Worm (Caenorhabditis elegans): Measurements from ENCODE around the gene atg-16.1.

atg-16.1 gene

DNA sequence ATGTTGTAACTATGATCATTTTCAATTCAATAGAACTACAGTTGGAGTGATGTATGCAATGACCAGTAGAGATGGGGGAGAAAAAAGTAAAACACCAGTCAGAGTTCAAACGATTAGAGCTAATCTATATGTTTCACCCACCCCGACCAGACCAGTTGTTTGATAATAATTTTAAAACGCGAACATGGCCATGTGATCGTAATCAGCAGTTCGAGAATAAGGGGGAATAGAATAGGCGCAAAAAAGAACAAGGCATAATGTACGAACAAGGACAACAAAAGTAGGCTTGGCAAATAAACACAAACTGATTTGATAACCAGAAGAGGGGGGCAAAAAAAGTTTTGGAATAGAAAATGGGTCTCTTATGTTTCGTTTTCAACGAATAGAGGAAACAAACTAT is 35.8 kb upstream of the atg-16.1 start:
- TF ChIP-seq ama-1 (optimal IDR thresholded peaks at IDR 0.05) (no peak), ceh-36 (tag; optimal IDR thresholded peaks at IDR 0.05) (no peak), F13C5.2 (tag; optimal IDR thresholded peaks at IDR 0.05) (no peak), tbx-11 (GFP tag; IDR thresholded peaks at IDR 0.05) (no peak), hmg-4 (GFP tag; optimal IDR thresholded peaks at IDR 0.05) (no peak), pes-1 (GFP tag; IDR thresholded peaks at IDR 0.05) (no peak), flt-1 (GFP tag; IDR thresholded peaks at IDR 0.05) (no peak), tra-4 (tag; optimal IDR thresholded peaks at IDR 0.05) (no peak), hnd-1 (tag; optimal IDR thresholded peaks at IDR 0.05) (no peak), scrt-1 (GFP tag; IDR thresholded peaks at IDR 0.05) (no peak), B0310.2 (tag; optimal IDR thresholded peaks at IDR 0.05) (no peak), hmbx-1 (tag; optimal IDR thresholded peaks at IDR 0.05) (no peak), ceh-13 (GFP tag; optimal IDR thresholded peaks at IDR 0.05) (no peak), ets-7 (tag; optimal IDR thresholded peaks at IDR 0.05) (no peak), sea-1 (GFP tag; conservative IDR thresholded peaks at IDR 0.05) (no peak), aly-1 (tag; optimal IDR thresholded peaks at IDR 0.05) (no peak), tbx-37 (GFP tag; conservative IDR thresholded peaks at IDR 0.05) (no peak)

DNA sequence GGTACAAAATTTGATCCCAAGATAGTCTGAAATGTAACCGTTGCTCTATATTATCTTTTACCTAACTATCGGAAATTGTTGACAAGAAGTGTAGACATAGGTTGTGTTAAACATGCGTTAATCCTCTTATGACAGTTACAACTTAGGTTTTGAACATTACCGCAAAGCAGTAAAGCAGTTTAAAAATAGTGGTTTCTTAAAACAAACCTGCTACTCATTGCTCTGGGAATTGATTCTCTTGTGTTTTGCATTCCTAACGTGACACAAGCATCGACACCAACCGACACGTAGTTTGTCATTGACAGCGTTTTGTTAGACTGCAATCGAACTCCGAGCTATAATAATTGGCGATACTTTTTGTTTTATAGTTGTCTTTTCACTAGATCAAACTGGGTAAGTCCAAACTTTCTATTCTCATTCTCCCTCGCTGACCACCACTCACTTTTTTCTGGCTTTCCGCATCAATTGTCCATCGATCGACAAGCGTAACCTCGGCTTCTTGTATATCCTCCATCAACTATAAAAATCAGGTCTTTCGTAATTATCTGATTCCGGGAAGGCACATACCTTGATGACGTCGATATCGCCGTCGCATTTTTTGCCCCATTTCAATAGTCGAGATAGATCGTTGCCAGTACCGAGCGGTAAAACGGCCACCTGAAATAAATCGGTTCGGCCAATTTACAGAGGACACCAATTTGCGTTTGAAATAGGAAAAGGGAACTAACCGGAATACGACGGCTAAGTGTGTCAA is 33.7 kb upstream of the atg-16.1 start:
- TF ChIP-seq aly-1 (tag; optimal IDR thresholded peaks at IDR 0.05) (no peak), hnd-1 (tag; optimal IDR thresholded peaks at IDR 0.05) (no peak), ceh-36 (tag; optimal IDR thresholded peaks at IDR 0.05) (no peak), ama-1 (optimal IDR thresholded peaks at IDR 0.05) (no peak), ets-7 (tag; optimal IDR thresholded peaks at IDR 0.05) (no peak), pes-1 (GFP tag; IDR thresholded peaks at IDR 0.05) (no peak), ceh-13 (GFP tag; optimal IDR thresholded peaks at IDR 0.05) (no peak), tbx-11 (GFP tag; IDR thresholded peaks at IDR 0.05) (no peak), tbx-37 (GFP tag; conservative IDR thresholded peaks at IDR 0.05) (no peak), tra-4 (tag; optimal IDR thresholded peaks at IDR 0.05) (no peak), flt-1 (GFP tag; IDR thresholded peaks at IDR 0.05) (no peak), B0310.2 (tag; optimal IDR thresholded peaks at IDR 0.05) (no peak), scrt-1 (GFP tag; IDR thresholded peaks at IDR 0.05) (no peak), hmg-4 (GFP tag; optimal IDR thresholded peaks at IDR 0.05) (no peak)

DNA sequence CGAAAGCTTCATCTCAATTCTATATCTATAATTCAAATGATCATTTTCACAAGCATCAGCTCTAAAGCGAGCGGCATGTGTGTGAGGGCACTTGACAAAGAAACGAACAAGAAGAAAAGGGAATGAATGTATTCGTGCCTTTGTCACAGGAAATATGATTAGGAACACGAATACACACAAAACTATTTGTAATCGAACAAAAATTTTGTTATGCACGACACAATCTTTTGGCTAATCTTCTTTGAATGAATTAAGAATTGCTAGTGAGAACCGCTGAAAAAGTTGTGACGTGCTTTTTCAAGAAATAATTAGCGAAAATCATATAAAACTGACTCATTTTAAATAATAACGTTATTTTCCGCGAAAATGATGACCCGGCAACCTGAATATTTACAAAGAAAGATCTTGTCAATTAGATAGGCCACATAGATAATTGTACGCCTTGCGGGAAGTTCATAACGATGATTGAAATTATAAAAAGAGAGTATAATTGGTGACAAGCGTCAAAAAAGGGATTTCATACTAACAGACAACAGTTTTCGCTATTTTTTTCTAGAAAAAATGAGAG is 31.3 kb upstream of the atg-16.1 start:
- TF ChIP-seq pes-1 (GFP tag; IDR thresholded peaks at IDR 0.05) (no peak), ama-1 (optimal IDR thresholded peaks at IDR 0.05) (no peak), scrt-1 (GFP tag; IDR thresholded peaks at IDR 0.05) (no peak), aly-1 (tag; optimal IDR thresholded peaks at IDR 0.05) (no peak), tra-4 (tag; optimal IDR thresholded peaks at IDR 0.05) (no peak), sea-1 (GFP tag; conservative IDR thresholded peaks at IDR 0.05) (no peak), hmg-4 (GFP tag; optimal IDR thresholded peaks at IDR 0.05) (no peak), tbx-11 (GFP tag; IDR thresholded peaks at IDR 0.05) (no peak), ceh-13 (GFP tag; optimal IDR thresholded peaks at IDR 0.05) (no peak), F13C5.2 (tag; optimal IDR thresholded peaks at IDR 0.05) (no peak), B0310.2 (tag; optimal IDR thresholded peaks at IDR 0.05) (no peak), ets-7 (tag; optimal IDR thresholded peaks at IDR 0.05) (no peak), hmbx-1 (tag; optimal IDR thresholded peaks at IDR 0.05) (no peak)

DNA sequence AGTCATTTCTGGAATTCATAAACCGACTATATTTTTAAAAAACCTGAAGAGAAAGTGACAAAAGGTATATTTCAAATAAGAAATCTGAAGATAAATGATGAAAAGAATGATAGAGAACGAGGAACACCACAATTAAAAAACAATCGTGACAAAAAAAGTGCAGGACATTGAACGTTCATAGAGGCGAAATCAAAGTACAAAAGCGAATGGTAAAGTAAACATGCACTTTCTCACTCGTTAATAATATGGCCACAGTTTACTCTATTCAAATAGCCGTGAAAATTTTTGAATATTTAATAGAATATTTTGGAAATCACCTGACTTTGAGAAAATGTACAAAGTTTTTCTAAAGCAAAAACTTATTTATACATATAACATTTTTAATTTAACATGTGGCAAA is 29.9 kb upstream of the atg-16.1 start, which contains the start of gene F46H6.5:
Gene F46H6.5, minus strand, starts transcription at position 10 of the 400 bp plus-strand sequence.
- TF ChIP-seq ceh-36 (tag; optimal IDR thresholded peaks at IDR 0.05) (no peak), ama-1 (optimal IDR thresholded peaks at IDR 0.05) (no peak), hmbx-1 (tag; optimal IDR thresholded peaks at IDR 0.05) (no peak), tbx-37 (GFP tag; conservative IDR thresholded peaks at IDR 0.05) (no peak), tbx-11 (GFP tag; IDR thresholded peaks at IDR 0.05) (no peak), ets-7 (tag; optimal IDR thresholded peaks at IDR 0.05) (no peak), hmg-4 (GFP tag; optimal IDR thresholded peaks at IDR 0.05) (no peak), flt-1 (GFP tag; IDR thresholded peaks at IDR 0.05) (no peak)

DNA sequence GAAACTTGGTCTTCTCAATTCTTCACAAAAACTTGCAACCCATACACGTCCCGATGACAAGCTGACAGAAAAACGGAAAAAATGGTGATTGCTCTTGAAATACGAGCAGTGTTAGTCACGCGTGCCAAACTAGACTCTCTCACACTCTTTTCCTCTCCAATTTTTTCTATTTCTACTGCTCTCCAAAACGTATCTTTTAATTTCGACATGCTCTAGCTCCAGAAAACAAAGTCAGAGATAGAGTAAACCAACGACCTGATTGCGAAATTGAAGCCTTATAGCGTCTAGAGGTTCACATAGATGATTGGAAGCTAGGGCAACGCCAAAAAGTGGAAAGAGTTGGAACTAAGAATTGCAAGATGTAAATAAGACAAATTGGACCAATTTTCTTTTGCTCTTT is 28.1 kb upstream of the atg-16.1 start:
- TF ChIP-seq pes-1 (GFP tag; IDR thresholded peaks at IDR 0.05) (no peak), flt-1 (GFP tag; IDR thresholded peaks at IDR 0.05) (no peak), sea-1 (GFP tag; conservative IDR thresholded peaks at IDR 0.05) (no peak), hmg-4 (GFP tag; optimal IDR thresholded peaks at IDR 0.05) (no peak), tbx-11 (GFP tag; IDR thresholded peaks at IDR 0.05) (no peak), F13C5.2 (tag; optimal IDR thresholded peaks at IDR 0.05) (no peak), scrt-1 (GFP tag; IDR thresholded peaks at IDR 0.05) (no peak), aly-1 (tag; optimal IDR thresholded peaks at IDR 0.05) (no peak), B0310.2 (tag; optimal IDR thresholded peaks at IDR 0.05) (no peak), tra-4 (tag; optimal IDR thresholded peaks at IDR 0.05) (no peak), ceh-13 (GFP tag; optimal IDR thresholded peaks at IDR 0.05) (no peak), ceh-36 (tag; optimal IDR thresholded peaks at IDR 0.05) (no peak), hnd-1 (tag; optimal IDR thresholded peaks at IDR 0.05) (no peak), hmbx-1 (tag; optimal IDR thresholded peaks at IDR 0.05) (no peak), ama-1 (optimal IDR thresholded peaks at IDR 0.05) (no peak)

DNA sequence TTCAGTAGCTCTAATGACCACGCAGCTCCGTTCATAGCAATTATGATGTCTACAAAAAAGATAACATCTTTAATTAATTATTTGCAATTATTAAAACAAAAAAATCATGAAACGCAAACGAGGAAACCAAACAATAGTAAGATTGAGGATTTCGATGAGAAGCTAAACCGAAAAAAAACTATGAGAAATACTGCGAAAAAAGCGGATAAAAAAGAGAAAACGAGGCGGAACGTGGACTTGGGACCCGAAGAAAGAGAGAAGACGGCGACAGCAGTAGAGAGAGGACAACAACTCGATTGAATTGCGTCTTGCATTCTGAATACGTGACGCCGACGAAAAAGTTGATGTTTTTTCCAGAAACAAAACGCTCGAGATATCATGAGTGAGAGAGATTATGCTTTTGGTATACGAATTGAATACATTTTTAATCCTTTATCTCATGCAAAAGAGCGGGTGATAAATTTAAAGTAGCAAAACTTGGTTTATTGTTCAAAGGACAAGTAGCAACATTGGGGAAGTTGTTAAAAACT is 26.6 kb upstream of the atg-16.1 start, which contains the start of gene ncr-1:
Gene ncr-1, minus strand, starts transcription at position 51 of the 530 bp plus-strand sequence.
- TF ChIP-seq hmg-4 (GFP tag; optimal IDR thresholded peaks at IDR 0.05) (no peak), scrt-1 (GFP tag; IDR thresholded peaks at IDR 0.05) (no peak), F13C5.2 (tag; optimal IDR thresholded peaks at IDR 0.05) (no peak), tbx-11 (GFP tag; IDR thresholded peaks at IDR 0.05) (no peak), ama-1 (optimal IDR thresholded peaks at IDR 0.05) (no peak), tra-4 (tag; optimal IDR thresholded peaks at IDR 0.05) (no peak), aly-1 (tag; optimal IDR thresholded peaks at IDR 0.05) (no peak), hmbx-1 (tag; optimal IDR thresholded peaks at IDR 0.05) (no peak), sea-1 (GFP tag; conservative IDR thresholded peaks at IDR 0.05) (no peak), ceh-13 (GFP tag; optimal IDR thresholded peaks at IDR 0.05) (no peak), flt-1 (GFP tag; IDR thresholded peaks at IDR 0.05) (no peak), ceh-36 (tag; optimal IDR thresholded peaks at IDR 0.05) (no peak), B0310.2 (tag; optimal IDR thresholded peaks at IDR 0.05) (no peak), ets-7 (tag; optimal IDR thresholded peaks at IDR 0.05) (no peak), pes-1 (GFP tag; IDR thresholded peaks at IDR 0.05) (no peak)
